Fruit fly (Drosophila melanogaster) whole organism, embryonic: ENCODE data around the gene CG15927.

Experiments used
- ATbp ChIP-seq: fragments of 200-800 bp; sonication (Bioruptor generic); optimal IDR thresholded peaks from 2 replicates; lab custom pipeline; 2017; ENCODE audit warnings: missing biosample characterization, mild to moderate bottlenecking, missing genetic modification characterization, missing genetic modification reagents
- Bgb ChIP-seq: fragments of 200-800 bp; sonication (Bioruptor generic); IDR thresholded peaks from 2 replicates; pipeline ENCODE4 v1.3.6; 2022; ENCODE audit warnings: missing biosample characterization, missing genetic modification characterization; ENCODE audit not compliant: partially characterized antibody
- CG10431 ChIP-seq: fragments of 200-800 bp; sonication (Bioruptor generic); optimal IDR thresholded peaks from 3 replicates; lab custom pipeline; 2018; ENCODE audit warnings: missing biosample characterization, mild to moderate bottlenecking, missing genetic modification characterization
- CG10654 ChIP-seq: fragments of 200-800 bp; sonication (Bioruptor generic); optimal IDR thresholded peaks from 2 replicates; lab custom pipeline; 2016; ENCODE audit warnings: missing biosample characterization, missing genetic modification characterization
- CG10979 ChIP-seq: fragments of 200-800 bp; sonication (Bioruptor generic); optimal IDR thresholded peaks from 2 replicates; lab custom pipeline; 2018; ENCODE audit warnings: missing biosample characterization, mild to moderate bottlenecking, missing genetic modification characterization, moderate library complexity
- CG12155 ChIP-seq: fragments of 200-800 bp; sonication (Bioruptor generic); optimal IDR thresholded peaks from 3 replicates; lab custom pipeline; 2016; ENCODE audit warnings: missing biosample characterization, missing genetic modification characterization
- CG12391 ChIP-seq: fragments of 200-800 bp; sonication (Bioruptor generic); optimal IDR thresholded peaks from 3 replicates; lab custom pipeline; 2018; ENCODE audit warnings: missing biosample characterization, mild to moderate bottlenecking, missing genetic modification characterization, moderate library complexity
- CG15601 ChIP-seq: fragments of 200-800 bp; sonication (Bioruptor generic); optimal IDR thresholded peaks from 3 replicates; lab custom pipeline; 2019; ENCODE audit warnings: missing biosample characterization, mild to moderate bottlenecking, missing genetic modification characterization, moderate library complexity
- CG1602 ChIP-seq: fragments of 200-800 bp; sonication (Bioruptor generic); optimal IDR thresholded peaks from 3 replicates; lab custom pipeline; 2016; ENCODE audit warnings: missing biosample characterization, missing genetic modification characterization
- CG17186 ChIP-seq: fragments of 200-800 bp; sonication (Bioruptor generic); optimal IDR thresholded peaks from 3 replicates; lab custom pipeline; 2017; ENCODE audit warnings: missing biosample characterization, missing genetic modification reagents, missing genetic modification characterization
- CG2116 ChIP-seq: fragments of 200-800 bp; sonication (Bioruptor generic); optimal IDR thresholded peaks from 3 replicates; lab custom pipeline; 2018; ENCODE audit warnings: missing biosample characterization, mild to moderate bottlenecking, missing genetic modification characterization
- CG31441 ChIP-seq: fragments of 200-800 bp; sonication (Bioruptor generic); IDR thresholded peaks from 2 replicates; pipeline ENCODE4 v1.3.6; 2022; ENCODE audit warnings: missing biosample characterization, missing genetic modification characterization
- CG4282 ChIP-seq: fragments of 200-800 bp; sonication (Bioruptor generic); optimal IDR thresholded peaks from 2 replicates; lab custom pipeline; 2016; ENCODE audit warnings: missing biosample characterization, missing genetic modification characterization
- CG6254 ChIP-seq: fragments of 200-800 bp; sonication (Bioruptor generic); optimal IDR thresholded peaks from 3 replicates; lab custom pipeline; 2017; ENCODE audit warnings: mild to moderate bottlenecking, missing biosample characterization, missing genetic modification reagents, missing genetic modification characterization
- CG6683 ChIP-seq: fragments of 200-800 bp; sonication (Bioruptor generic); optimal IDR thresholded peaks from 2 replicates; lab custom pipeline; 2017; ENCODE audit warnings: missing biosample characterization, mild to moderate bottlenecking, missing genetic modification characterization, missing genetic modification reagents
- CG6791 ChIP-seq: fragments of 200-800 bp; sonication (Bioruptor generic); IDR thresholded peaks from 3 replicates; pipeline ENCODE4 v1.3.6; 2022; ENCODE audit warnings: missing biosample characterization, missing genetic modification characterization; ENCODE audit not compliant: partially characterized antibody
- CG9215 ChIP-seq: fragments of 200-800 bp; sonication (Bioruptor generic); IDR thresholded peaks from 2 replicates; pipeline ENCODE4 v1.3.6; 2022; ENCODE audit warnings: missing biosample characterization, missing genetic modification characterization
- CG9932 ChIP-seq: fragments of 200-800 bp; sonication (Bioruptor generic); IDR thresholded peaks from 2 replicates; pipeline ENCODE4 v1.3.6; 2022; ENCODE audit warnings: missing biosample characterization, missing genetic modification characterization
- Dbx ChIP-seq: fragments of 200-800 bp; sonication (Bioruptor generic); IDR thresholded peaks from 3 replicates; pipeline ENCODE4 v1.3.6; 2022; ENCODE audit warnings: missing biosample characterization, missing genetic modification characterization
- Dref ChIP-seq: fragments of 200-800 bp; sonication (Bioruptor generic); IDR thresholded peaks from 2 replicates; pipeline ENCODE4 v1.3.6; 2022; ENCODE audit warnings: missing biosample characterization, missing genetic modification characterization
- HLH4C ChIP-seq: fragments of 200-800 bp; sonication (Bioruptor generic); IDR thresholded peaks from 3 replicates; pipeline ENCODE4 v1.3.6; 2022; ENCODE audit warnings: missing biosample characterization, missing genetic modification characterization; ENCODE audit not compliant: partially characterized antibody
- Hr78 ChIP-seq, 2 experiments: fragments of 200-800 bp in 1 of 2; fragments of >200 bp in 1 of 2; sonication (Bioruptor generic) in 1 of 2; optimal IDR thresholded peaks; 2 replicates each; lab custom pipeline; 2017 to 2019; ENCODE audit warnings: missing biosample characterization in 2 of 2, missing genetic modification characterization in 2 of 2, mild to moderate bottlenecking in 1 of 2, moderate library complexity in 1 of 2
- Myb ChIP-seq: fragments of 200-800 bp; sonication (Bioruptor generic); optimal IDR thresholded peaks from 2 replicates; lab custom pipeline; 2016; ENCODE audit warnings: missing biosample characterization, missing genetic modification characterization
- Neu2 ChIP-seq: fragments of 200-800 bp; sonication (Bioruptor generic); optimal IDR thresholded peaks from 3 replicates; lab custom pipeline; 2016; ENCODE audit warnings: missing biosample characterization, missing genetic modification characterization, borderline replicate concordance
- Oaz ChIP-seq: fragments of 200-800 bp; sonication (Bioruptor generic); IDR thresholded peaks from 2 replicates; pipeline ENCODE4 v1.3.6; 2022; ENCODE audit warnings: missing biosample characterization, missing genetic modification characterization
- Sin3A ChIP-seq: fragments of >200 bp; optimal IDR thresholded peaks from 2 replicates; lab custom pipeline; 2018
- Sox100B ChIP-seq: fragments of 200-800 bp; sonication (Bioruptor generic); optimal IDR thresholded peaks from 3 replicates; lab custom pipeline; 2018; ENCODE audit warnings: missing biosample characterization, mild to moderate bottlenecking, missing genetic modification characterization
- Xbp1 ChIP-seq: fragments of 200-800 bp; sonication (Bioruptor generic); optimal IDR thresholded peaks from 3 replicates; lab custom pipeline; 2016; ENCODE audit warnings: missing biosample characterization, mild to moderate bottlenecking, missing genetic modification characterization
- cad ChIP-seq: fragments of >200 bp; optimal IDR thresholded peaks from 2 replicates; lab custom pipeline; 2017; ENCODE audit warnings: missing biosample characterization, missing genetic modification characterization
- chm ChIP-seq: fragments of 200-800 bp; sonication (Bioruptor generic); IDR thresholded peaks from 2 replicates; pipeline ENCODE4 v1.3.6; 2022; ENCODE audit warnings: missing biosample characterization, missing genetic modification characterization
- crol ChIP-seq: fragments of 200-800 bp; sonication (Bioruptor generic); IDR thresholded peaks from 2 replicates; pipeline ENCODE4 v1.3.6; 2022; ENCODE audit warnings: missing biosample characterization, missing genetic modification characterization
- disco-r ChIP-seq: fragments of 200-800 bp; sonication (Bioruptor generic); optimal IDR thresholded peaks from 2 replicates; lab custom pipeline; 2016; ENCODE audit warnings: missing biosample characterization, missing genetic modification characterization
- dpn ChIP-seq, 2 experiments: fragments of 200-800 bp; sonication (Bioruptor generic); optimal IDR thresholded peaks; 3 replicates each; lab custom pipeline; 2016; ENCODE audit warnings: missing biosample characterization in 2 of 2, missing genetic modification characterization in 2 of 2
- gfzf ChIP-seq: fragments of 200-800 bp; sonication (Bioruptor generic); optimal IDR thresholded peaks from 2 replicates; lab custom pipeline; 2016; ENCODE audit warnings: missing biosample characterization, mild to moderate bottlenecking, missing genetic modification characterization, moderate library complexity
- gro ChIP-seq: fragments of 200-800 bp; sonication (Bioruptor generic); optimal IDR thresholded peaks from 2 replicates; lab custom pipeline; 2016; ENCODE audit warnings: missing biosample characterization, missing genetic modification characterization
- hb ChIP-seq: fragments of 200-800 bp; sonication (Bioruptor generic); IDR thresholded peaks from 3 replicates; pipeline ENCODE4 v1.3.6; 2022; ENCODE audit warnings: missing biosample characterization, missing genetic modification characterization; ENCODE audit not compliant: partially characterized antibody
- jigr1 ChIP-seq: fragments of 200-800 bp; sonication (Bioruptor generic); IDR thresholded peaks from 3 replicates; pipeline ENCODE4 v1.3.6; 2022; ENCODE audit warnings: missing biosample characterization, missing genetic modification characterization
- kay ChIP-seq: fragments of 200-800 bp; sonication (Bioruptor generic); optimal IDR thresholded peaks from 2 replicates; lab custom pipeline; 2016; ENCODE audit warnings: missing biosample characterization, missing genetic modification characterization
- knrl ChIP-seq: fragments of 200-800 bp; sonication (Bioruptor generic); IDR thresholded peaks from 3 replicates; pipeline ENCODE4 v1.3.6; 2022; ENCODE audit warnings: missing biosample characterization, missing genetic modification characterization; ENCODE audit not compliant: partially characterized antibody
- lilli ChIP-seq: fragments of 200-800 bp; sonication (Bioruptor generic); optimal IDR thresholded peaks from 3 replicates; lab custom pipeline; 2016; ENCODE audit warnings: missing biosample characterization, missing genetic modification characterization
- nmo ChIP-seq: fragments of 200-800 bp; sonication (Bioruptor generic); optimal IDR thresholded peaks from 2 replicates; lab custom pipeline; 2018; ENCODE audit warnings: missing biosample characterization, mild to moderate bottlenecking, missing genetic modification characterization, moderate library complexity
- pzg ChIP-seq: fragments of 200-800 bp; sonication (Bioruptor generic); optimal IDR thresholded peaks from 3 replicates; lab custom pipeline; 2018; ENCODE audit warnings: missing biosample characterization, mild to moderate bottlenecking, missing genetic modification characterization, moderate library complexity
- slbo ChIP-seq: fragments of 200-800 bp; sonication (Bioruptor generic); IDR thresholded peaks from 2 replicates; pipeline ENCODE4 v1.3.6; 2022; ENCODE audit warnings: missing biosample characterization, missing genetic modification characterization
- sob ChIP-seq: fragments of 200-800 bp; sonication (Bioruptor generic); IDR thresholded peaks from 2 replicates; pipeline ENCODE4 v1.3.6; 2022; ENCODE audit warnings: missing biosample characterization, missing genetic modification characterization
- tio ChIP-seq: fragments of 200-800 bp; sonication (Bioruptor generic); optimal IDR thresholded peaks from 2 replicates; lab custom pipeline; 2017; ENCODE audit warnings: missing biosample characterization, missing genetic modification characterization, inconsistent platforms
- tna ChIP-seq: fragments of 200-800 bp; sonication (Bioruptor generic); IDR thresholded peaks from 2 replicates; pipeline ENCODE4 v1.3.6; 2022; ENCODE audit warnings: missing biosample characterization, missing genetic modification characterization; ENCODE audit not compliant: partially characterized antibody
- wor ChIP-seq: fragments of 200-800 bp; sonication (Bioruptor generic); IDR thresholded peaks from 2 replicates; pipeline ENCODE4 v1.3.6; 2022; ENCODE audit warnings: missing biosample characterization, missing genetic modification characterization
- zfh1 ChIP-seq: fragments of 200-800 bp; sonication (Bioruptor generic); IDR thresholded peaks from 3 replicates; pipeline ENCODE4 v1.3.6; 2022; ENCODE audit warnings: missing biosample characterization, missing genetic modification characterization

Gene CG15927

DNA sequence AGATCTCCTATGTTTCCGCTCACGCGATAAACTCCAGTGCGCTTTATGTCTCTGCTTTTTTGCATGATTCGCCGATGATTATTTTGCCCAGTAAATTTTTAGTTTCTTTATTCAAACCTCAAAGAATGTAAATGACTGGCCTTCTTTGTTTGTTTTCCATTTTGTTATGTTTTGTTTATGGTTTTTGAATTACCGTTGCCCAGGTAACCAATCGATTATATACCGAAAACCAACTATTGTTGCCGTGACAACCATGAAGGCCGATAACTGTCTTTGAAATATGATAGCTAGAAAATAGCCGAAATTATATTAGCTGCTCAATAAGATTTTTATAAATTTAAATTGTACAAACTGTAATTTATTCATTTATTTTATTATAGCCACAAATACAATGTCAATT is 42.0 kb downstream of the CG15927 start, which contains the start of gene Mks1:
TSS of gene Mks1 (minus strand) at position 101 of the 400 bp plus-strand sequence.
- TF ChIP-seq Dref (GFP tag; lab: Robert Waterston, UW): peak; percentile 47
- no peak for TF ChIP-seq CG6683 (GFP tag; lab: Kevin White, UChicago)
- peak; percentile 56 for TF ChIP-seq Myb (GFP tag; lab: Kevin White, UChicago)

DNA sequence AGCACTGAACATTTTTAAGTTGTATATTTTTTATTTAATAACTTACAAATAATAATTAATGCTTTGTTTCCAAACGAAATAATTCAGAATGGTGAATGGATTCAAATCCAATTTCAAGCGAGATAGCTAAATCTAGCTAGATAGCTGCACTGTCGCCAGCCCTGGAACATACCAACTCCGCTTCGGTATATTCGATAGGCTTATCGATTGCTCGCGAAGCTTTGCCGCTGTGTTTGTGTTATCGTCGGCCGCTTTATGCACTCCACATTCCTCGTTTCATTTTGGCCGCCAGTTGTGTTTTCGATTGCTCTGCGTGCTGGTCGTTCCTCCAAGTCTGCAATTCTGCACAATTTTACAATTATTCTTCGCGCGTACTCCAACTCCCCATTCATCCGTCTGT is 42.4 kb downstream of the CG15927 start, which contains the start of gene mdu:
TSS of gene mdu (plus strand) at position 259 of the 400 bp plus-strand sequence.
- TF ChIP-seq nmo: peak; percentile 61
- TF ChIP-seq CG9215 (GFP tag; lab: Robert Waterston, UW): 0 out of 2 replicates have a peak, but pooled peaks have one; percentile 18
- no peak for TF ChIP-seq kay (GFP tag; lab: Kevin White, UChicago)
- TF ChIP-seq tna: peak; percentile 35; the same call in 1 of the 2 replicates
- TF ChIP-seq CG2116 (GFP tag; lab: Kevin White, UChicago): peak; percentile 60
- no peak for TF ChIP-seq CG15601
- TF ChIP-seq Sin3A: peak; percentile 16
- no peak for TF ChIP-seq disco-r
- no peak for TF ChIP-seq crol (GFP tag; lab: Robert Waterston, UW)
- TF ChIP-seq Hr78 (GFP tag; optimal IDR thresholded peaks at IDR 0.05; lab: Kevin White, UChicago): no peak
- TF ChIP-seq Xbp1 (GFP tag; lab: Kevin White, UChicago): peak; percentile 39
- peak; percentile 59 for TF ChIP-seq CG9932
- 0 out of 3 replicates have a peak, but pooled peaks have one; percentile 32 for TF ChIP-seq Dbx (GFP tag; lab: Robert Waterston, UW)
- peak; percentile 60 for TF ChIP-seq Bgb
- TF ChIP-seq CG17186: no peak
- TF ChIP-seq CG10431 (GFP tag; lab: Kevin White, UChicago): no peak
- TF ChIP-seq Oaz (GFP tag; lab: Robert Waterston, UW): no peak
- TF ChIP-seq CG12155 (GFP tag; lab: Kevin White, UChicago): no peak
- no peak for TF ChIP-seq ATbp
- peak in 1 of 2 experiments; percentile 32 for TF ChIP-seq dpn (GFP tag; optimal IDR thresholded peaks at IDR 0.05; lab: Kevin White, UChicago)
- no peak for TF ChIP-seq CG4282 (GFP tag; lab: Kevin White, UChicago)
- TF ChIP-seq CG10654 (GFP tag; lab: Kevin White, UChicago): no peak
- no peak for TF ChIP-seq tio (GFP tag; lab: Kevin White, UChicago)
- no peak for TF ChIP-seq Neu2
- peak; percentile 15 for TF ChIP-seq Sox100B (GFP tag; lab: Kevin White, UChicago)
- peak; percentile 65; the same call in 2 of the 3 replicates for TF ChIP-seq CG6791 (GFP tag; lab: Robert Waterston, UW)
- no peak for TF ChIP-seq wor (GFP tag; lab: Robert Waterston, UW)
- TF ChIP-seq zfh1 (GFP tag; lab: Robert Waterston, UW): 0 out of 3 replicates have a peak, but pooled peaks have one; percentile 15
- peak; percentile 61 for TF ChIP-seq Myb (GFP tag; lab: Kevin White, UChicago)
- TF ChIP-seq CG1602 (GFP tag; lab: Kevin White, UChicago): peak; percentile 5
- peak; percentile 29 for TF ChIP-seq pzg (GFP tag; lab: Kevin White, UChicago)
- peak; percentile 37; the same call in 1 of the 2 replicates for TF ChIP-seq CG31441 (GFP tag; lab: Robert Waterston, UW)
- TF ChIP-seq CG6254 (GFP tag; lab: Kevin White, UChicago): no peak
- TF ChIP-seq CG12391: peak; percentile 49
- peak; percentile 72 for TF ChIP-seq slbo
- TF ChIP-seq cad (GFP tag; lab: Kevin White, UChicago): no peak
- TF ChIP-seq lilli (GFP tag; lab: Kevin White, UChicago): peak; percentile 20
- TF ChIP-seq gfzf (GFP tag; lab: Kevin White, UChicago): no peak
- no peak for TF ChIP-seq jigr1
- TF ChIP-seq chm (GFP tag; lab: Robert Waterston, UW): peak; percentile 54
- no peak for TF ChIP-seq gro (GFP tag; lab: Kevin White, UChicago)
- 0 out of 3 replicates have a peak, but pooled peaks have one; percentile 47 for TF ChIP-seq knrl
- TF ChIP-seq CG10979 (tag; lab: Kevin White, UChicago): no peak
- 0 out of 3 replicates have a peak, but pooled peaks have one; percentile 65 for TF ChIP-seq hb (GFP tag; lab: Robert Waterston, UW)
- peak; percentile 40; the same call in 2 of the 3 replicates for TF ChIP-seq HLH4C (GFP tag; lab: Robert Waterston, UW)
- no peak for TF ChIP-seq sob (GFP tag; lab: Robert Waterston, UW)
